Worm (Caenorhabditis elegans) whole organism, L2 larva: ENCODE data around the gene W09D6.1.

Experiments used
- R02D3.7 ChIP-seq: fragments of 150-350 bp; optimal IDR thresholded peaks from 2 replicates; lab custom pipeline; 2014; ENCODE audit warnings: missing biosample characterization, missing genetic modification characterization
- ceh-82 ChIP-seq: fragments of 150-350 bp; optimal IDR thresholded peaks from 2 replicates; lab custom pipeline; 2014; ENCODE audit warnings: missing biosample characterization, missing genetic modification characterization
- egl-27 ChIP-seq: sonication (generic microtip); optimal IDR thresholded peaks from 3 replicates; lab custom pipeline; 2017; ENCODE audit warnings: missing biosample characterization, missing genetic modification reagents, missing genetic modification characterization
- elt-1 ChIP-seq: fragments of 150-350 bp; optimal IDR thresholded peaks from 2 replicates; lab custom pipeline; 2014; ENCODE audit warnings: missing biosample characterization, missing genetic modification characterization
- nhr-10 ChIP-seq: sonication (generic microtip); optimal IDR thresholded peaks from 2 replicates; lab custom pipeline; 2017; ENCODE audit warnings: missing biosample characterization, missing genetic modification characterization
- nhr-11 ChIP-seq: fragments of 150-350 bp; optimal IDR thresholded peaks from 2 replicates; lab custom pipeline; 2014; ENCODE audit warnings: missing biosample characterization, missing genetic modification characterization
- nhr-237 ChIP-seq: fragments of 150-350 bp; optimal IDR thresholded peaks from 2 replicates; lab custom pipeline; 2014; ENCODE audit warnings: missing biosample characterization, missing genetic modification characterization
- skn-1 ChIP-seq: sonication (generic microtip); optimal IDR thresholded peaks from 2 replicates; lab custom pipeline; 2017; ENCODE audit warnings: missing biosample characterization, missing genetic modification characterization
- snpc-4 ChIP-seq: fragments of 150-350 bp; optimal IDR thresholded peaks from 2 replicates; lab custom pipeline; 2014; ENCODE audit warnings: missing biosample characterization, missing genetic modification characterization

ce11 chrIII:11093489-11093888 lies 24.8 kb downstream of the W09D6.1 start:
- TF ChIP-seq snpc-4 (tag; lab: Kevin White, UChicago), result no peak
- TF ChIP-seq elt-1, result no peak
- no peak for TF ChIP-seq ceh-82 (tag; lab: Kevin White, UChicago)
- TF ChIP-seq egl-27 (tag; lab: Kevin White, UChicago), result no peak
- no peak for TF ChIP-seq skn-1 (tag; lab: Kevin White, UChicago)
- TF ChIP-seq nhr-11 (tag; lab: Kevin White, UChicago), result no peak
- TF ChIP-seq nhr-10, result no peak
- TF ChIP-seq nhr-237 (tag; lab: Kevin White, UChicago), result no peak
- no peak for TF ChIP-seq R02D3.7
